Worm (Caenorhabditis elegans) whole organism, young adult: Measurements from ENCODE around the gene unk-1.

Experiments used
- B0261.1 ChIP-seq: sonication (generic microtip); optimal IDR thresholded peaks from 2 replicates; lab custom pipeline; 2016; ENCODE audit warnings: mild to moderate bottlenecking, missing genetic modification characterization, moderate library complexity, missing compliant biosample characterization
- B0336.3 ChIP-seq: fragments of 200-800 bp; sonication (Bioruptor generic); IDR thresholded peaks from 2 replicates; pipeline ENCODE4 v1.3.6; 2022; ENCODE audit warnings: missing genetic modification characterization, missing compliant biosample characterization
- F22D6.2 ChIP-seq: sonication (generic microtip); optimal IDR thresholded peaks from 2 replicates; lab custom pipeline; 2016; ENCODE audit warnings: mild to moderate bottlenecking, missing genetic modification characterization, missing compliant biosample characterization
- F23B12.7 ChIP-seq: sonication (generic microtip); optimal IDR thresholded peaks from 2 replicates; lab custom pipeline; 2017; ENCODE audit warnings: missing genetic modification characterization, mild to moderate bottlenecking, missing compliant biosample characterization, antibody characterized with exemption, moderate library complexity; ENCODE audit not compliant: insufficient read depth
- K12H6.12 ChIP-seq: fragments of 200-800 bp; sonication (Bioruptor generic); optimal IDR thresholded peaks from 2 replicates; lab custom pipeline; 2018; ENCODE audit warnings: mild to moderate bottlenecking, missing genetic modification characterization, missing compliant biosample characterization
- Y53F4B.3 ChIP-seq: fragments of 200-800 bp; sonication (Bioruptor generic); IDR thresholded peaks from 2 replicates; pipeline ENCODE4 v1.3.6; 2022; ENCODE audit warnings: missing genetic modification reagents, missing genetic modification characterization, missing compliant biosample characterization
- Y79H2A.3 ChIP-seq: fragments of 200-800 bp; sonication (Bioruptor generic); conservative IDR thresholded peaks from 2 replicates; pipeline ENCODE4 v1.3.6; 2022; ENCODE audit warnings: missing genetic modification reagents, missing genetic modification characterization, missing compliant biosample characterization
- akir-1 ChIP-seq: fragments of 200-800 bp; sonication (Bioruptor generic); optimal IDR thresholded peaks from 2 replicates; lab custom pipeline; 2018; ENCODE audit warnings: mild to moderate bottlenecking, missing genetic modification characterization, moderate library complexity, missing compliant biosample characterization
- ama-1 ChIP-seq, 3 experiments: fragments of 150-350 bp in 1 of 3; sonication (generic microtip) in 2 of 3; optimal IDR thresholded peaks; 2 replicates each; lab custom pipeline; 2014 to 2018; ENCODE audit warnings: missing biosample characterization in 2 of 3, missing genetic modification characterization in 2 of 3, missing genetic modification reagents in 2 of 3
- aptf-2 ChIP-seq: fragments of 200-800 bp; sonication (Bioruptor generic); conservative IDR thresholded peaks from 2 replicates; pipeline ENCODE4 v1.3.6; 2022; ENCODE audit warnings: missing genetic modification reagents, missing genetic modification characterization, missing compliant biosample characterization
- aptf-3 ChIP-seq: fragments of 200-800 bp; sonication (Bioruptor generic); IDR thresholded peaks from 2 replicates; pipeline ENCODE4 v1.3.6; 2022; ENCODE audit warnings: missing genetic modification characterization, missing compliant biosample characterization
- attf-6 ChIP-seq: fragments of 200-800 bp; sonication (Bioruptor generic); IDR thresholded peaks from 2 replicates; pipeline ENCODE4 v1.3.6; 2022; ENCODE audit warnings: missing genetic modification reagents, missing genetic modification characterization, missing compliant biosample characterization
- bed-1 ChIP-seq: fragments of 200-800 bp; sonication (Bioruptor generic); IDR thresholded peaks from 2 replicates; pipeline ENCODE4 v1.3.6; 2022; ENCODE audit warnings: missing genetic modification reagents, missing genetic modification characterization, missing compliant biosample characterization
- bed-2 ChIP-seq: fragments of 200-800 bp; sonication (Bioruptor generic); IDR thresholded peaks from 2 replicates; pipeline ENCODE4 v1.3.6; 2022; ENCODE audit warnings: missing genetic modification reagents, missing genetic modification characterization, missing compliant biosample characterization
- ccch-3 ChIP-seq: fragments of 200-800 bp; sonication (Bioruptor generic); optimal IDR thresholded peaks from 2 replicates; lab custom pipeline; 2018; ENCODE audit warnings: mild to moderate bottlenecking, missing genetic modification characterization, missing compliant biosample characterization
- ceh-100 ChIP-seq: fragments of 200-800 bp; sonication (Bioruptor generic); IDR thresholded peaks from 2 replicates; pipeline ENCODE4 v1.3.6; 2022; ENCODE audit warnings: missing genetic modification reagents, missing genetic modification characterization, missing compliant biosample characterization
- ceh-40 ChIP-seq: fragments of 200-800 bp; sonication (Bioruptor generic); IDR thresholded peaks from 2 replicates; pipeline ENCODE4 v1.3.6; 2022; ENCODE audit warnings: missing genetic modification characterization, missing compliant biosample characterization
- ceh-58 ChIP-seq: fragments of 200-800 bp; sonication (Bioruptor generic); IDR thresholded peaks from 2 replicates; pipeline ENCODE4 v1.3.6; 2022; ENCODE audit warnings: missing genetic modification characterization, missing compliant biosample characterization
- dpl-1 ChIP-seq: fragments of 150-350 bp; optimal IDR thresholded peaks from 2 replicates; lab custom pipeline; 2014; ENCODE audit warnings: missing biosample characterization, missing genetic modification reagents, missing genetic modification characterization
- efl-1 ChIP-seq: fragments of 150-350 bp; optimal IDR thresholded peaks from 2 replicates; lab custom pipeline; 2014; ENCODE audit warnings: missing biosample characterization, missing genetic modification reagents, missing genetic modification characterization
- egl-18 ChIP-seq: fragments of 200-800 bp; sonication (Bioruptor generic); IDR thresholded peaks from 2 replicates; pipeline ENCODE4 v1.3.6; 2022; ENCODE audit warnings: missing genetic modification reagents, missing genetic modification characterization, missing compliant biosample characterization
- ekl-4 ChIP-seq: fragments of 200-800 bp; sonication (Bioruptor generic); IDR thresholded peaks from 2 replicates; pipeline ENCODE4 v1.3.6; 2022; ENCODE audit warnings: missing genetic modification reagents, missing genetic modification characterization, missing compliant biosample characterization
- ets-4 ChIP-seq: fragments of 200-800 bp; sonication (Bioruptor generic); optimal IDR thresholded peaks from 2 replicates; lab custom pipeline; 2018; ENCODE audit warnings: mild to moderate bottlenecking, missing genetic modification characterization, missing compliant biosample characterization
- gei-17 ChIP-seq: fragments of 200-800 bp; sonication (Bioruptor generic); optimal IDR thresholded peaks from 2 replicates; lab custom pipeline; 2018; ENCODE audit warnings: mild to moderate bottlenecking, missing genetic modification characterization, missing compliant biosample characterization
- hlh-12 ChIP-seq: sonication (generic microtip); optimal IDR thresholded peaks from 2 replicates; lab custom pipeline; 2016; ENCODE audit warnings: missing genetic modification characterization, missing compliant biosample characterization
- hmg-1.2 ChIP-seq: fragments of 200-800 bp; sonication (Bioruptor generic); IDR thresholded peaks from 2 replicates; pipeline ENCODE4 v1.3.6; 2022; ENCODE audit warnings: missing genetic modification reagents, missing genetic modification characterization, missing compliant biosample characterization
- hmg-20 ChIP-seq: fragments of 200-800 bp; sonication (Bioruptor generic); IDR thresholded peaks from 2 replicates; pipeline ENCODE4 v1.3.6; 2022; ENCODE audit warnings: missing genetic modification reagents, missing genetic modification characterization, missing compliant biosample characterization
- let-607 ChIP-seq, 2 experiments: fragments of 200-800 bp in 1 of 2; sonication (Bioruptor generic) in 1 of 2; sonication (generic microtip) in 1 of 2; optimal IDR thresholded peaks; 2 replicates each; lab custom pipeline; 2016 to 2018; ENCODE audit warnings: mild to moderate bottlenecking in 2 of 2, missing compliant biosample characterization in 2 of 2, missing genetic modification characterization in 2 of 2, moderate library complexity in 2 of 2, missing genotype in 1 of 2
- lin-54 ChIP-seq: fragments of 200-800 bp; sonication (Bioruptor generic); optimal IDR thresholded peaks from 2 replicates; lab custom pipeline; 2018; ENCODE audit warnings: mild to moderate bottlenecking, missing genetic modification characterization, missing compliant biosample characterization
- lir-1 ChIP-seq: fragments of 200-800 bp; sonication (Bioruptor generic); conservative IDR thresholded peaks from 2 replicates; pipeline ENCODE4 v1.3.6; 2022; ENCODE audit warnings: missing genetic modification reagents, missing genetic modification characterization, missing compliant biosample characterization
- lsl-1 ChIP-seq: fragments of 200-800 bp; sonication (Bioruptor generic); optimal IDR thresholded peaks from 2 replicates; lab custom pipeline; 2018; ENCODE audit warnings: mild to moderate bottlenecking, missing genetic modification characterization, moderate library complexity, missing compliant biosample characterization
- madf-10 ChIP-seq: sonication (generic microtip); optimal IDR thresholded peaks from 2 replicates; lab custom pipeline; 2016; ENCODE audit warnings: mild to moderate bottlenecking, missing genetic modification characterization, missing compliant biosample characterization
- mes-4 ChIP-seq: sonication (generic microtip); optimal IDR thresholded peaks from 2 replicates; lab custom pipeline; 2016; ENCODE audit warnings: missing genotype, missing genetic modification characterization, missing compliant biosample characterization
- mxl-1 ChIP-seq: sonication (generic microtip); optimal IDR thresholded peaks from 2 replicates; lab custom pipeline; 2016; ENCODE audit warnings: missing genetic modification characterization, missing compliant biosample characterization
- nfya-1 ChIP-seq: sonication (generic microtip); optimal IDR thresholded peaks from 2 replicates; lab custom pipeline; 2017; ENCODE audit warnings: antibody characterized with exemption, missing compliant biosample characterization, missing genetic modification characterization, borderline replicate concordance; ENCODE audit not compliant: insufficient read depth
- nhr-27 ChIP-seq: fragments of 200-800 bp; sonication (Bioruptor generic); optimal IDR thresholded peaks from 2 replicates; lab custom pipeline; 2018; ENCODE audit warnings: mild to moderate bottlenecking, missing genetic modification characterization, moderate library complexity, missing compliant biosample characterization
- pha-4 ChIP-seq: fragments of 150-350 bp; sonication (generic microtip); optimal IDR thresholded peaks from 2 replicates; lab custom pipeline; 2014; ENCODE audit warnings: missing biosample characterization, missing genetic modification reagents, missing genetic modification characterization
- rcor-1 ChIP-seq: fragments of 200-800 bp; sonication (Bioruptor generic); IDR thresholded peaks from 2 replicates; pipeline ENCODE4 v1.3.6; 2022; ENCODE audit warnings: missing genetic modification reagents, missing genetic modification characterization, missing compliant biosample characterization
- rpc-1 ChIP-seq, 2 experiments: fragments of 150-350 bp in 1 of 2; sonication (generic microtip) in 1 of 2; optimal IDR thresholded peaks; 2 replicates each; lab custom pipeline; 2014 to 2018; ENCODE audit warnings: missing biosample characterization in 1 of 2, missing genetic modification characterization in 1 of 2, missing genetic modification reagents in 1 of 2, missing genotype in 1 of 2
- sdz-38 ChIP-seq: sonication (generic microtip); optimal IDR thresholded peaks from 2 replicates; lab custom pipeline; 2016; ENCODE audit warnings: missing genotype, missing genetic modification characterization, missing compliant biosample characterization
- snpc-1.1 ChIP-seq: sonication (generic microtip); optimal IDR thresholded peaks from 2 replicates; lab custom pipeline; 2017; ENCODE audit warnings: missing genetic modification characterization, mild to moderate bottlenecking, missing compliant biosample characterization, antibody characterized with exemption, moderate library complexity, missing genotype, missing genetic modification reagents; ENCODE audit not compliant: insufficient read depth
- snpc-4 ChIP-seq, 5 experiments: fragments of 150-350 bp in 1 of 5; sonication (generic microtip) in 4 of 5; optimal IDR thresholded peaks; 2 replicates each; lab custom pipeline; 2014 to 2018; ENCODE audit warnings: missing genetic modification characterization in 5 of 5, missing biosample characterization in 3 of 5, antibody characterized with exemption in 2 of 5, mild to moderate bottlenecking in 2 of 5, missing compliant biosample characterization in 2 of 5, missing genotype in 2 of 5, moderate library complexity in 2 of 5, missing genetic modification reagents in 1 of 5
- somi-1 ChIP-seq: fragments of 200-800 bp; sonication (Bioruptor generic); optimal IDR thresholded peaks from 2 replicates; lab custom pipeline; 2018; ENCODE audit warnings: mild to moderate bottlenecking, missing genetic modification characterization, missing compliant biosample characterization
- unc-62 ChIP-seq: fragments of 150-350 bp; optimal IDR thresholded peaks from 2 replicates; lab custom pipeline; 2014; ENCODE audit warnings: missing biosample characterization, missing genetic modification reagents, missing genetic modification characterization
- xnd-1 ChIP-seq: sonication (generic microtip); optimal IDR thresholded peaks from 2 replicates; lab custom pipeline; 2016; ENCODE audit warnings: missing genotype, missing genetic modification reagents, missing genetic modification characterization, missing compliant biosample characterization
- zfh-2 ChIP-seq: fragments of 200-800 bp; sonication (Bioruptor generic); conservative IDR thresholded peaks from 2 replicates; pipeline ENCODE4 v1.3.6; 2022; ENCODE audit warnings: missing genetic modification reagents, missing genetic modification characterization, missing compliant biosample characterization
- ztf-22 ChIP-seq: fragments of 200-800 bp; sonication (Bioruptor generic); optimal IDR thresholded peaks from 2 replicates; lab custom pipeline; 2018; ENCODE audit warnings: mild to moderate bottlenecking, missing genetic modification characterization, moderate library complexity, missing compliant biosample characterization
- ztf-28 ChIP-seq: fragments of 200-800 bp; sonication (Bioruptor generic); IDR thresholded peaks from 2 replicates; pipeline ENCODE4 v1.3.6; 2022; ENCODE audit warnings: missing genetic modification reagents, missing genetic modification characterization, missing compliant biosample characterization

unk-1 gene

DNA sequence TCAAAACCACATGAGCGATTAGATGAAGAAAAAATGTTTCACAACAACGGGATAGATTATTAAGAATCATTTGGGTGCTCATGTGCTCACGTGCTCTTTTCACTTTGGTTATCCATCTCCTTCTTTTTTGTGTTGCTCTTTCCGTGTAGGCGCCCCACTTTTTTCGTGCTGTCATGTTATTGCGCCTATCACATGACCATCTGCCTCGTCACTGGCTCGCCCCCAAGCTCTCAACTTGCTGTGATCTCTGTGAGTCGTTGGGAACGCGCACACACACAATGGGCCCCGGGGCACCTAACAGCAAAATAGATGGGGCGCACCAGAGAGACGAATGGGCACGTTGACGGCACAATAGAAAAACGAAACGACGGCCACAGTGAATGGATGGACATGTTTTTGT is 6.8 kb downstream of the unk-1 start:
- no peak for TF ChIP-seq pha-4 (tag; lab: Kevin White, UChicago)
- TF ChIP-seq somi-1 = peak; percentile 61
- no peak for TF ChIP-seq hlh-12 (tag; lab: Kevin White, UChicago)
- TF ChIP-seq sdz-38 (tag; lab: Kevin White, UChicago) = no peak
- TF ChIP-seq ama-1 (optimal IDR thresholded peaks at IDR 0.05; lab: Kevin White, UChicago) = no peak
- no peak for TF ChIP-seq ama-1 (GFP tag; optimal IDR thresholded peaks at IDR 0.05; lab: Kevin White, UChicago)
- TF ChIP-seq bed-1 (GFP tag; lab: Robert Waterston, UW) = no peak
- no peak for TF ChIP-seq rpc-1 (optimal IDR thresholded peaks at IDR 0.05; lab: Kevin White, UChicago)
- no peak for TF ChIP-seq rpc-1 (tag; optimal IDR thresholded peaks at IDR 0.05; lab: Kevin White, UChicago)
- TF ChIP-seq lir-1 = peak; percentile 16; the same call in 1 of the 2 replicates
- TF ChIP-seq rcor-1 (GFP tag; lab: Robert Waterston, UW) = no peak
- no peak for TF ChIP-seq Y79H2A.3 (GFP tag; lab: Robert Waterston, UW)
- no peak for TF ChIP-seq snpc-1.1 (tag; lab: Kevin White, UChicago)
- peak; percentile 40 for TF ChIP-seq ets-4 (GFP tag; lab: Kevin White, UChicago)
- TF ChIP-seq let-607 (tag; optimal IDR thresholded peaks at IDR 0.05; lab: Kevin White, UChicago) = peak; percentile 10 to 25
- TF ChIP-seq zfh-2 (GFP tag; lab: Robert Waterston, UW) = peak; percentile 93
- TF ChIP-seq ztf-28 (GFP tag; lab: Robert Waterston, UW) = no peak
- TF ChIP-seq F23B12.7 (tag; lab: Kevin White, UChicago) = no peak
- peak; percentile 76; the same call in 1 of the 2 replicates for TF ChIP-seq aptf-3 (GFP tag; lab: Robert Waterston, UW)
- no peak for TF ChIP-seq efl-1 (GFP tag; lab: Kevin White, UChicago)
- no peak for TF ChIP-seq nfya-1
- no peak for TF ChIP-seq B0261.1 (tag; lab: Kevin White, UChicago)
- no peak for TF ChIP-seq bed-2 (GFP tag; lab: Robert Waterston, UW)
- TF ChIP-seq egl-18 = no peak
- TF ChIP-seq attf-6 (GFP tag; lab: Robert Waterston, UW) = no peak
- no peak for TF ChIP-seq ccch-3 (GFP tag; lab: Kevin White, UChicago)
- no peak for TF ChIP-seq ceh-58 (GFP tag; lab: Robert Waterston, UW)
- no peak for TF ChIP-seq hmg-20
- TF ChIP-seq nhr-27 = no peak
- TF ChIP-seq ztf-22 (GFP tag; lab: Kevin White, UChicago) = no peak
- no peak for TF ChIP-seq gei-17
- no peak for TF ChIP-seq ceh-100
- TF ChIP-seq K12H6.12 = peak; percentile 94
- peak; percentile 54 for TF ChIP-seq hmg-1.2 (GFP tag; lab: Robert Waterston, UW)
- peak; percentile 61 for TF ChIP-seq ekl-4
- TF ChIP-seq lsl-1 (GFP tag; lab: Kevin White, UChicago) = no peak
- no peak for TF ChIP-seq aptf-2
- no peak for TF ChIP-seq mxl-1
- no peak for TF ChIP-seq F22D6.2
- no peak for TF ChIP-seq unc-62 (GFP tag; lab: Kevin White, UChicago)
- no peak for TF ChIP-seq ceh-40 (GFP tag; lab: Robert Waterston, UW)
- TF ChIP-seq dpl-1 (GFP tag; lab: Kevin White, UChicago) = no peak
- TF ChIP-seq xnd-1 (tag; lab: Kevin White, UChicago) = no peak
- peak; percentile 16 for TF ChIP-seq akir-1 (GFP tag; lab: Kevin White, UChicago)
- no peak for TF ChIP-seq snpc-4 (GFP tag; optimal IDR thresholded peaks at IDR 0.05; lab: Kevin White, UChicago)
- TF ChIP-seq snpc-4 (tag; optimal IDR thresholded peaks at IDR 0.05; lab: Kevin White, UChicago) = peak in 2 of 4 experiments; percentile 27 to 30
- no peak for TF ChIP-seq mes-4 (tag; lab: Kevin White, UChicago)
- peak; percentile 35 for TF ChIP-seq madf-10 (tag; lab: Kevin White, UChicago)
- TF ChIP-seq B0336.3 (GFP tag; lab: Robert Waterston, UW) = peak; percentile 79
- TF ChIP-seq lin-54 (GFP tag; lab: Kevin White, UChicago) = peak; percentile 12
- TF ChIP-seq Y53F4B.3 (GFP tag; lab: Robert Waterston, UW) = no peak
